Worm (Caenorhabditis elegans): Measurements from ENCODE around the gene idpa-2.

Gene idpa-2

DNA sequence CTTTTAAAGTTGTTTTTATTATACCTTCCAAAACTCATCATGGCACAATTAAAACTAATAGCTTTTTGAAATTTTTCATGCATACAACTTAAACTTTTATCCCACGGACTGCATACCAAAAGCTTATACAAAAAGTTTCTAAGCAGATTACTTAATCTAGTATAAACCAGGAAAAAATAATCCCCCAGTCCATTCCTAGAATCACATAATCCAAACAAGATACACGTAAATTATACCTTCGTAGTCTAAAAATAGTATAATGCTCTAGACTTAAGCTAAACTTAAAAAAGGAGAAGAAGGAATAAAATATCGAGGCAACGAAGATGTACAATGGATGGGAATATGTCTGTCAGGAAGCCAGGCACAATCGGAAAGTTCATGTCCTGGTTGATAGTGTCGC lies 2.7 kb upstream of the idpa-2 start:
- no peak for TF ChIP-seq K02D7.2 (tag; optimal IDR thresholded peaks at IDR 0.05)
- TF ChIP-seq ama-1 (optimal IDR thresholded peaks at IDR 0.05), result no peak
- TF ChIP-seq ceh-6 (GFP tag; optimal IDR thresholded peaks at IDR 0.05), result no peak
- TF ChIP-seq ref-2 (tag; optimal IDR thresholded peaks at IDR 0.05), result no peak
- no peak for TF ChIP-seq ceh-31 (tag; optimal IDR thresholded peaks at IDR 0.05)
- TF ChIP-seq rnt-1 (tag; optimal IDR thresholded peaks at IDR 0.05), result no peak
- no peak for TF ChIP-seq sox-4 (tag; optimal IDR thresholded peaks at IDR 0.05)
- no peak for TF ChIP-seq ceh-22 (tag; optimal IDR thresholded peaks at IDR 0.05)
- TF ChIP-seq ceh-19 (GFP tag; optimal IDR thresholded peaks at IDR 0.05), result no peak
- no peak for TF ChIP-seq ceh-45 (GFP tag; IDR thresholded peaks at IDR 0.05)

DNA sequence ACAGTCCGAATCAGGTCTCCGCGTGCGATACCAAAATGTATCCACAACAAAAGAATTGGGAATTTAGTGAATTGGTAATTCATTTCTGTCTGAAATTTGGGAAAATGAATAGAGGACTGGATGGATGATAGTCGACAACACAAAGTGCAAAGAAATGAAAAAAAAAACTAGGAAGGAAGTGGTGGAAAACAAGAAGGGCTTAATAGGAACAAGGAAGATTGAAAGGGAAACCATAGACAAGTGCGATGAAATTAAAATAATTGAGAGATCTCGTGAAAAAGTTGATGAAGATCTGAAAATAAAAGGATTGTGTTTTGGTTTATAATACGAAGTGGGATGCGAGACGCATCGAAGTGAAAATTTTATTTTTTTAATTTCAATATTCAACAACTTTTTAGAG lies 1.5 kb upstream of the idpa-2 start, which contains the start of gene F07H5.7:
Gene F07H5.7, minus strand, starts transcription at position 101 of the 400 bp plus-strand sequence.
- TF ChIP-seq pqm-1 (tag; optimal IDR thresholded peaks at IDR 0.05) (no peak), zip-5 (tag; optimal IDR thresholded peaks at IDR 0.05) (no peak), hlh-8 (tag; optimal IDR thresholded peaks at IDR 0.05) (no peak), ttx-3 (tag; optimal IDR thresholded peaks at IDR 0.05) (no peak), nfya-1 (tag; optimal IDR thresholded peaks at IDR 0.05) (no peak), rnt-1 (tag; optimal IDR thresholded peaks at IDR 0.05) (no peak), F13H6.1 (tag; optimal IDR thresholded peaks at IDR 0.05) (no peak), ets-4 (tag; optimal IDR thresholded peaks at IDR 0.05) (no peak), elt-4 (tag; optimal IDR thresholded peaks at IDR 0.05) (no peak), pat-9 (tag; optimal IDR thresholded peaks at IDR 0.05) (no peak), ceh-34 (tag; optimal IDR thresholded peaks at IDR 0.05) (no peak), sox-2 (GFP tag; IDR thresholded peaks at IDR 0.05) (no peak), hlh-15 (tag; optimal IDR thresholded peaks at IDR 0.05) (no peak), ceh-45 (GFP tag; IDR thresholded peaks at IDR 0.05) (no peak), lim-6 (tag; optimal IDR thresholded peaks at IDR 0.05) (no peak), unc-86 (tag; optimal IDR thresholded peaks at IDR 0.05) (no peak), fax-1 (tag; optimal IDR thresholded peaks at IDR 0.05) (no peak)

ce11 chrII:8789828-8790558 lies 2.5 kb downstream of the idpa-2 start, which contains the start of gene F07H5.13:
Gene F07H5.13 (plus strand): TSS chrII:8790557.
- TF ChIP-seq nhr-11 (tag; optimal IDR thresholded peaks at IDR 0.05) (no peak), ceh-2 (tag; optimal IDR thresholded peaks at IDR 0.05) (no peak), ceh-48 (tag; optimal IDR thresholded peaks at IDR 0.05) (no peak), sox-2 (GFP tag; IDR thresholded peaks at IDR 0.05) (no peak), elt-2 (tag; optimal IDR thresholded peaks at IDR 0.05) (peak; percentile 31), ceh-45 (GFP tag; IDR thresholded peaks at IDR 0.05) (0 out of 2 replicates have a peak, but pooled peaks have one; percentile 12), syd-9 (tag; optimal IDR thresholded peaks at IDR 0.05) (no peak), pha-4 (tag; optimal IDR thresholded peaks at IDR 0.05) (no peak), unc-55 (GFP tag; optimal IDR thresholded peaks at IDR 0.05) (no peak), npax-4 (tag; optimal IDR thresholded peaks at IDR 0.05) (no peak), ama-1 (optimal IDR thresholded peaks at IDR 0.05) (peak; percentile 75)

ce11 chrII:8788752-8789151 lies 3.8 kb downstream of the idpa-2 start:
- TF ChIP-seq nhr-232 (tag; optimal IDR thresholded peaks at IDR 0.05) (no peak), hlh-6 (tag; optimal IDR thresholded peaks at IDR 0.05) (no peak), ceh-2 (tag; optimal IDR thresholded peaks at IDR 0.05) (no peak), ztf-16 (tag; optimal IDR thresholded peaks at IDR 0.05) (no peak), hlh-13 (GFP tag; optimal IDR thresholded peaks at IDR 0.05) (no peak), fkh-6 (tag; optimal IDR thresholded peaks at IDR 0.05) (no peak), ets-4 (tag; optimal IDR thresholded peaks at IDR 0.05) (no peak), gmeb-2 (tag; optimal IDR thresholded peaks at IDR 0.05) (no peak), rnt-1 (tag; optimal IDR thresholded peaks at IDR 0.05) (no peak), ceh-24 (tag; optimal IDR thresholded peaks at IDR 0.05) (no peak)

Data from whole organism, late embryonic.